Fruit fly (Drosophila melanogaster) whole organism, prepupa: ENCODE results near the gene Cbs.

Experiments
- CG10669 ChIP-seq: fragments of 200-800 bp; sonication (Bioruptor generic); optimal IDR thresholded peaks from 3 replicates; lab custom pipeline; 2018; ENCODE audit warnings: missing biosample characterization, mild to moderate bottlenecking, missing genetic modification characterization, moderate library complexity
- CG11294 ChIP-seq: fragments of 200-800 bp; sonication (Bioruptor generic); IDR thresholded peaks from 2 replicates; pipeline ENCODE4 v1.3.6; 2022; ENCODE audit warnings: missing biosample characterization, missing genetic modification characterization
- CG11762 ChIP-seq: fragments of 200-800 bp; sonication (Bioruptor generic); optimal IDR thresholded peaks from 3 replicates; lab custom pipeline; 2016; ENCODE audit warnings: missing biosample characterization, missing genetic modification characterization; ENCODE audit not compliant: insufficient read depth
- CG6163 ChIP-seq: fragments of 200-800 bp; sonication (Bioruptor generic); IDR thresholded peaks from 3 replicates; pipeline ENCODE4 v1.3.6; 2022; ENCODE audit warnings: missing biosample characterization, missing genetic modification characterization
- CG6854 ChIP-seq: fragments of 200-800 bp; sonication (Bioruptor generic); optimal IDR thresholded peaks from 2 replicates; lab custom pipeline; 2017; ENCODE audit warnings: missing biosample characterization, mild to moderate bottlenecking, missing genetic modification characterization
- CG8119 ChIP-seq: fragments of 200-800 bp; sonication (Bioruptor generic); IDR thresholded peaks from 3 replicates; pipeline ENCODE4 v1.3.6; 2022; ENCODE audit warnings: missing biosample characterization, missing genetic modification characterization
- Eip93F ChIP-seq: fragments of 200-800 bp; sonication (Bioruptor generic); optimal IDR thresholded peaks from 2 replicates; lab custom pipeline; 2016; ENCODE audit warnings: missing biosample characterization, mild to moderate bottlenecking, missing genetic modification characterization
- OdsH ChIP-seq: fragments of 200-800 bp; sonication (Bioruptor generic); optimal IDR thresholded peaks from 3 replicates; lab custom pipeline; 2016; ENCODE audit warnings: missing biosample characterization, missing genetic modification characterization
- fd59A ChIP-seq: fragments of 200-800 bp; sonication (Bioruptor generic); optimal IDR thresholded peaks from 2 replicates; lab custom pipeline; 2017; ENCODE audit warnings: missing biosample characterization, mild to moderate bottlenecking, missing genetic modification characterization, missing genetic modification reagents
- topi ChIP-seq: fragments of 200-800 bp; sonication (Bioruptor generic); optimal IDR thresholded peaks from 3 replicates; lab custom pipeline; 2016; ENCODE audit warnings: missing biosample characterization, missing genetic modification characterization

- TF ChIP-seq OdsH (GFP tag; lab: Kevin White, UChicago) (no peak), CG6854 (GFP tag; lab: Kevin White, UChicago) (no peak), topi (GFP tag; lab: Kevin White, UChicago) (no peak), CG10669 (GFP tag; lab: Kevin White, UChicago) (peak; percentile 16), CG6163 (GFP tag; lab: Robert Waterston, UW) (peak; percentile 65), CG11294 (GFP tag; lab: Robert Waterston, UW) (no peak), CG11762 (GFP tag; lab: Kevin White, UChicago) (no peak), fd59A (no peak), CG8119 (GFP tag; lab: Robert Waterston, UW) (peak; percentile 66), Eip93F (GFP tag; lab: Kevin White, UChicago) (no peak)
Observed at dm6 chrX:21045448-21045941, 557 bp downstream of the Cbs start.
